Worm (Caenorhabditis elegans): ENCODE results near the gene tag-307.

ce11 chrIII:7897733-7898132 is 40.7 kb upstream of the tag-307 start:
- TF ChIP-seq elt-1 (tag; optimal IDR thresholded peaks at IDR 0.05) (no peak), elt-3 (tag; optimal IDR thresholded peaks at IDR 0.05) (no peak), fos-1 (tag; optimal IDR thresholded peaks at IDR 0.05) (no peak)
